Worm (Caenorhabditis elegans) whole organism, late embryonic: ENCODE measurements around the gene srh-87.

ENCODE experiments used
- ceh-18 ChIP-seq: sonication (generic microtip); optimal IDR thresholded peaks from 2 replicates; lab custom pipeline; 2016; ENCODE audit warnings: missing genetic modification characterization, missing compliant biosample characterization
- ceh-45 ChIP-seq: fragments of 200-800 bp; sonication (Bioruptor generic); IDR thresholded peaks from 2 replicates; pipeline ENCODE4 v1.3.6; 2022; ENCODE audit warnings: missing genetic modification reagents, missing genetic modification characterization, missing compliant biosample characterization
- rnt-1 ChIP-seq: sonication (generic microtip); optimal IDR thresholded peaks from 2 replicates; lab custom pipeline; 2016; ENCODE audit warnings: missing genetic modification characterization, missing compliant biosample characterization
- tbx-2 ChIP-seq: sonication (generic microtip); optimal IDR thresholded peaks from 2 replicates; lab custom pipeline; 2016; ENCODE audit warnings: missing genetic modification characterization, missing compliant biosample characterization

- TF ChIP-seq ceh-45 (no peak), tbx-2 (no peak), ceh-18 (no peak), rnt-1 (tag; lab: Kevin White, UChicago) (no peak)
Observed at ce11 chrV:2993816-2994215, 48.3 kb upstream of the srh-87 start, which contains the start of gene srw-115.
